Fruit fly (Drosophila melanogaster): ENCODE measurements around the gene Oatp33Ea.

DNA sequence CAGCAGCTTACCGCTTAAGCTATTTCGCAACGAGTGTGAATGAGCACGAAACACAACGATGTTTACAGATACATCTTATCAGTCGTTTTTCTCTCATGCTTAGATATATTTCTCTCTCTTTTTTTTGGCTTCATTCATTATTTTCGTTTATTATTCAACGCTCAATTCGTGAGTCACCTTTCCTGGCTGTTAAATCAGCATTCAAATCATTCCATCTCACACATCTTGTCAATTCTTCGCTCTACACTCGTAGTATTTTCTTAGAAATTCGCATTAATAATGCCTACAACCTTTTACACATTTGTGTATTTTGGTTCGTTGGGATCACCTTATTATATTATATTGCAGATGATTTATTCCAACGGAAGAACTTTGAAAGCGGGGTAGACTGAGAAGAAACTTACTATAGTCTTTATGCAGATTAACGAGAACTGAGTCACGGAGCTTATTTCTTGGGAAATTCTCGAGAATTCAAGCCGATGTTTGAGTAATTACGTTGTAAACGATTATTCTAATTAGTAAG, 41.1 kb downstream of the Oatp33Ea start:
- no peak for TF ChIP-seq CG30020 (tag; optimal IDR thresholded peaks at IDR 0.05)
- TF ChIP-seq CG10979 (tag; optimal IDR thresholded peaks at IDR 0.05) = no peak
- no peak for TF ChIP-seq sima (GFP tag; optimal IDR thresholded peaks at IDR 0.05)
- TF ChIP-seq CG3995 (GFP tag; optimal IDR thresholded peaks at IDR 0.05) = no peak
- no peak for TF ChIP-seq CG17186 (GFP tag; optimal IDR thresholded peaks at IDR 0.05)
- TF ChIP-seq tx (GFP tag; optimal IDR thresholded peaks at IDR 0.05) = no peak
- TF ChIP-seq ro (GFP tag; IDR thresholded peaks at IDR 0.05) = no peak
- no peak for TF ChIP-seq tap (tag; optimal IDR thresholded peaks at IDR 0.05)
- TF ChIP-seq Xbp1 (GFP tag; optimal IDR thresholded peaks at IDR 0.05) = no peak
- TF ChIP-seq pum (GFP tag; optimal IDR thresholded peaks at IDR 0.05) = no peak
- no peak for TF ChIP-seq CG3065 (GFP tag; optimal IDR thresholded peaks at IDR 0.05)
